Fruit fly (Drosophila melanogaster) S2 (cell line): ENCODE measurements around the gene Cyp313a5.

ENCODE experiments used
- CG8478 ChIP-seq: fragments of >200 bp; optimal IDR thresholded peaks from 2 replicates; lab custom pipeline; 2018
- CTCF ChIP-seq, 2 experiments: fragments of >200 bp; optimal IDR thresholded peaks; 2 replicates each; lab custom pipeline; 2018

- TF ChIP-seq CG8478 (lab: Kevin White, UChicago) (no peak), CTCF (optimal IDR thresholded peaks at IDR 0.05; lab: Kevin White, UChicago) (no peak)
Measured at dm6 chr3R:12226239-12226638, 8.2 kb downstream of the Cyp313a5 start, which contains the start of gene CG12256.
